Worm (Caenorhabditis elegans): Measurements from ENCODE around the gene hrpk-2.
"Not testable (repeated sequence)": the region's sequence is repeated elsewhere in the genome, so short reads cannot be mapped to it uniquely, and the experiment has no call there.

- TF ChIP-seq sem-2 (GFP tag; optimal IDR thresholded peaks at IDR 0.05); sptf-1 (tag; optimal IDR thresholded peaks at IDR 0.05); lin-13 (tag; optimal IDR thresholded peaks at IDR 0.05); ham-2 (GFP tag; optimal IDR thresholded peaks at IDR 0.05); snpc-4 (tag; optimal IDR thresholded peaks at IDR 0.05); unc-39 (tag; optimal IDR thresholded peaks at IDR 0.05); ztf-11 (tag; optimal IDR thresholded peaks at IDR 0.05); ceh-43 (GFP tag; optimal IDR thresholded peaks at IDR 0.05); unc-62 (GFP tag; optimal IDR thresholded peaks at IDR 0.05); ces-1 (GFP tag; optimal IDR thresholded peaks at IDR 0.05): not testable (repeated sequence)
Observed at ce11 chrIII:7964281-7964680, 22.6 kb upstream of the hrpk-2 start, which contains the start of gene F54H12.2.

All from whole organism, mixed stage, embryonic.